Worm (Caenorhabditis elegans): ENCODE measurements around the gene W09D6.5.

DNA sequence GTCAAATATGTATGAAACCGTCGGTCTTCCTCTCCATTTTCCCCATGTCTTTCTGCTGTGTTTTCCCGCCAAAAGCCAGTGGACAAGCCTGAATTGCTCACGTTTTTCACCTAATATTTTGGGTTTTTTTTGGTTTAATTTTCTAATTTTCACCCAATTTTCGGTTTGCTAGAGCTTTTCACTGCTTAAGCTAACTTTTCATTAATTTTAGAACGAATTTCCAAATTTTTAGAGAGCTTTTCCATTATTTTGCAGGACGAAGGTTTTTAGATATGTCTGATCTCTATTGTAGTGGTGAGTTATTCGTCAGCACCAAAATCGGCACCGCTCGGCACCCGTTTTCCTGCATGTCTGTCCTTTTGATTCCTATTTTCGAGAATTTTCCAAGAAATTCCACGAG lies 34.7 kb upstream of the W09D6.5 start:
- TF ChIP-seq egl-27 (tag; optimal IDR thresholded peaks at IDR 0.05) (no peak), elt-3 (tag; optimal IDR thresholded peaks at IDR 0.05) (no peak), ceh-82 (tag; optimal IDR thresholded peaks at IDR 0.05) (no peak), lin-39 (tag; optimal IDR thresholded peaks at IDR 0.05) (no peak), elt-2 (tag; optimal IDR thresholded peaks at IDR 0.05) (no peak), aly-2 (tag; optimal IDR thresholded peaks at IDR 0.05) (no peak), fos-1 (tag; optimal IDR thresholded peaks at IDR 0.05) (no peak), unc-62 (GFP tag; optimal IDR thresholded peaks at IDR 0.05) (no peak), nhr-25 (tag; optimal IDR thresholded peaks at IDR 0.05) (no peak), ama-1 (optimal IDR thresholded peaks at IDR 0.05) (no peak), ztf-4 (tag; optimal IDR thresholded peaks at IDR 0.05) (no peak), nhr-76 (tag; optimal IDR thresholded peaks at IDR 0.05) (no peak)

Measured in whole organism, L3 larva.